Fruit fly (Drosophila melanogaster) whole organism, embryonic: ENCODE measurements around the gene sna.

Source experiments
- Adf1 ChIP-seq: fragments of 200-800 bp; sonication (Bioruptor generic); IDR thresholded peaks from 2 replicates; pipeline ENCODE4 v1.3.6; 2022; ENCODE audit warnings: missing biosample characterization, missing genetic modification characterization
- CG10321 ChIP-seq: fragments of 200-800 bp; sonication (Bioruptor generic); IDR thresholded peaks from 2 replicates; pipeline ENCODE4 v1.3.6; 2022; ENCODE audit warnings: missing biosample characterization, missing genetic modification characterization
- CG10366 ChIP-seq: fragments of 200-800 bp; sonication (Bioruptor generic); IDR thresholded peaks from 2 replicates; pipeline ENCODE4 v1.3.6; 2022; ENCODE audit warnings: missing biosample characterization, missing genetic modification characterization
- CG10431 ChIP-seq: fragments of 200-800 bp; sonication (Bioruptor generic); optimal IDR thresholded peaks from 3 replicates; lab custom pipeline; 2018; ENCODE audit warnings: missing biosample characterization, mild to moderate bottlenecking, missing genetic modification characterization
- CG11723 ChIP-seq: fragments of 200-800 bp; sonication (Bioruptor generic); optimal IDR thresholded peaks from 2 replicates; lab custom pipeline; 2017; ENCODE audit warnings: missing biosample characterization, mild to moderate bottlenecking, missing genetic modification characterization
- CG14014 ChIP-seq: fragments of 200-800 bp; sonication (Bioruptor generic); IDR thresholded peaks from 2 replicates; pipeline ENCODE4 v1.3.6; 2022; ENCODE audit warnings: missing biosample characterization, missing genetic modification characterization
- CG1529 ChIP-seq: fragments of 200-800 bp; sonication (Bioruptor generic); optimal IDR thresholded peaks from 3 replicates; lab custom pipeline; 2018; ENCODE audit warnings: missing biosample characterization, missing genetic modification characterization
- CG15479 ChIP-seq: fragments of 200-800 bp; sonication (Bioruptor generic); optimal IDR thresholded peaks from 3 replicates; lab custom pipeline; 2019; ENCODE audit warnings: missing biosample characterization, mild to moderate bottlenecking, missing genetic modification characterization, moderate library complexity
- CG18262 ChIP-seq: fragments of 200-800 bp; optimal IDR thresholded peaks from 3 replicates; lab custom pipeline; 2019; ENCODE audit warnings: missing biosample characterization, mild to moderate bottlenecking, missing genetic modification characterization, moderate library complexity
- CG32532 ChIP-seq: fragments of 200-800 bp; sonication (Bioruptor generic); IDR thresholded peaks from 2 replicates; pipeline ENCODE4 v1.3.6; 2022; ENCODE audit warnings: missing biosample characterization, missing genetic modification characterization
- CG33557 ChIP-seq: fragments of 200-800 bp; sonication (Bioruptor generic); optimal IDR thresholded peaks from 2 replicates; lab custom pipeline; 2019; ENCODE audit warnings: missing biosample characterization, mild to moderate bottlenecking, missing genetic modification characterization, moderate library complexity
- CG4424 ChIP-seq: fragments of 200-800 bp; sonication (Bioruptor generic); optimal IDR thresholded peaks from 3 replicates; lab custom pipeline; 2016; ENCODE audit warnings: missing biosample characterization, missing genetic modification characterization
- CG4820 ChIP-seq: fragments of 200-800 bp; sonication (Bioruptor generic); optimal IDR thresholded peaks from 3 replicates; lab custom pipeline; 2016; ENCODE audit warnings: missing biosample characterization, missing genetic modification characterization
- CG6689 ChIP-seq: fragments of 200-800 bp; sonication (Bioruptor generic); IDR thresholded peaks from 2 replicates; pipeline ENCODE4 v1.3.6; 2022; ENCODE audit warnings: missing biosample characterization, missing genetic modification characterization
- CG8281 ChIP-seq: fragments of 200-800 bp; sonication (Bioruptor generic); optimal IDR thresholded peaks from 2 replicates; lab custom pipeline; 2018; ENCODE audit warnings: missing biosample characterization, mild to moderate bottlenecking, missing genetic modification characterization, moderate library complexity
- CG8944 ChIP-seq: fragments of 200-800 bp; sonication (Bioruptor generic); optimal IDR thresholded peaks from 3 replicates; lab custom pipeline; 2016; ENCODE audit warnings: missing biosample characterization, missing genetic modification characterization
- CG9215 ChIP-seq: fragments of 200-800 bp; sonication (Bioruptor generic); IDR thresholded peaks from 2 replicates; pipeline ENCODE4 v1.3.6; 2022; ENCODE audit warnings: missing biosample characterization, missing genetic modification characterization
- CHES-1-like ChIP-seq: fragments of 200-800 bp; sonication (Bioruptor generic); optimal IDR thresholded peaks from 2 replicates; lab custom pipeline; 2016; ENCODE audit warnings: missing biosample characterization, missing genetic modification characterization
- ERR ChIP-seq: fragments of 200-800 bp; sonication (Bioruptor generic); optimal IDR thresholded peaks from 2 replicates; lab custom pipeline; 2016; ENCODE audit warnings: missing biosample characterization, missing genetic modification characterization
- HLH54F ChIP-seq: fragments of 200-800 bp; sonication (Bioruptor generic); optimal IDR thresholded peaks from 3 replicates; lab custom pipeline; 2016; ENCODE audit warnings: missing biosample characterization, missing genetic modification characterization
- HLHmδ ChIP-seq: fragments of 200-800 bp; sonication (Bioruptor generic); optimal IDR thresholded peaks from 2 replicates; lab custom pipeline; 2018; ENCODE audit warnings: missing biosample characterization, mild to moderate bottlenecking, missing genetic modification characterization, moderate library complexity
- HmgZ ChIP-seq: fragments of 200-800 bp; sonication (Bioruptor generic); optimal IDR thresholded peaks from 2 replicates; lab custom pipeline; 2018; ENCODE audit warnings: missing biosample characterization, mild to moderate bottlenecking, missing genetic modification characterization
- Hr51 ChIP-seq, 2 experiments: fragments of 200-800 bp; sonication (Bioruptor generic); optimal IDR thresholded peaks; 2 replicates in 1 of 2; 3 replicates in 1 of 2; lab custom pipeline; 2016 to 2018; ENCODE audit warnings: missing biosample characterization in 2 of 2, missing genetic modification characterization in 2 of 2, mild to moderate bottlenecking in 1 of 2, moderate library complexity in 1 of 2
- Lhr ChIP-seq: fragments of 200-800 bp; sonication (Bioruptor generic); optimal IDR thresholded peaks from 3 replicates; lab custom pipeline; 2017; ENCODE audit warnings: mild to moderate bottlenecking, missing biosample characterization, missing genetic modification reagents, missing genetic modification characterization
- Mes4 ChIP-seq: fragments of 200-800 bp; sonication (Bioruptor generic); optimal IDR thresholded peaks from 2 replicates; lab custom pipeline; 2016; ENCODE audit warnings: missing biosample characterization, missing genetic modification characterization
- NFAT ChIP-seq: fragments of 200-800 bp; sonication (Bioruptor generic); IDR thresholded peaks from 2 replicates; pipeline ENCODE4 v1.3.6; 2022; ENCODE audit warnings: missing biosample characterization, missing genetic modification characterization
- Ravus ChIP-seq: fragments of 200-800 bp; sonication (Bioruptor generic); IDR thresholded peaks from 2 replicates; pipeline ENCODE4 v1.3.6; 2022; ENCODE audit warnings: missing biosample characterization, missing genetic modification characterization
- Sin3A ChIP-seq: fragments of >200 bp; optimal IDR thresholded peaks from 2 replicates; lab custom pipeline; 2018
- Six4 ChIP-seq: fragments of 200-800 bp; sonication (Bioruptor generic); optimal IDR thresholded peaks from 2 replicates; lab custom pipeline; 2016; ENCODE audit warnings: missing biosample characterization, missing genetic modification characterization
- Ssrp ChIP-seq: fragments of 200-800 bp; sonication (Bioruptor generic); optimal IDR thresholded peaks from 2 replicates; lab custom pipeline; 2018; ENCODE audit warnings: missing biosample characterization, mild to moderate bottlenecking, missing genetic modification characterization, moderate library complexity
- ap ChIP-seq: fragments of 200-800 bp; sonication (Bioruptor generic); IDR thresholded peaks from 2 replicates; pipeline ENCODE4 v1.3.6; 2022; ENCODE audit warnings: missing biosample characterization, missing genetic modification characterization
- crc ChIP-seq: fragments of 200-800 bp; sonication (Bioruptor generic); optimal IDR thresholded peaks from 2 replicates; lab custom pipeline; 2016; ENCODE audit warnings: missing biosample characterization, missing genetic modification characterization
- dmrt11E ChIP-seq: fragments of 200-800 bp; sonication (Bioruptor generic); optimal IDR thresholded peaks from 3 replicates; lab custom pipeline; 2018; ENCODE audit warnings: missing biosample characterization, mild to moderate bottlenecking, missing genetic modification characterization, moderate library complexity
- ewg ChIP-seq: fragments of 200-800 bp; sonication (Bioruptor generic); optimal IDR thresholded peaks from 3 replicates; lab custom pipeline; 2017; ENCODE audit warnings: mild to moderate bottlenecking, missing biosample characterization, missing genetic modification reagents, missing genetic modification characterization
- fd64A ChIP-seq: fragments of 200-800 bp; sonication (Bioruptor generic); optimal IDR thresholded peaks from 3 replicates; lab custom pipeline; 2018; ENCODE audit warnings: missing biosample characterization, mild to moderate bottlenecking, missing genetic modification characterization
- gcm ChIP-seq: fragments of 200-800 bp; sonication (Bioruptor generic); optimal IDR thresholded peaks from 2 replicates; lab custom pipeline; 2019; ENCODE audit warnings: missing biosample characterization, mild to moderate bottlenecking, missing genetic modification characterization, moderate library complexity
- gem ChIP-seq: fragments of 200-800 bp; sonication (Bioruptor generic); optimal IDR thresholded peaks from 2 replicates; lab custom pipeline; 2019; ENCODE audit warnings: missing biosample characterization, mild to moderate bottlenecking, missing genetic modification characterization, moderate library complexity
- grn ChIP-seq: fragments of 200-800 bp; sonication (Bioruptor generic); optimal IDR thresholded peaks from 3 replicates; lab custom pipeline; 2017; ENCODE audit warnings: missing biosample characterization, missing genetic modification characterization
- gsb ChIP-seq: fragments of 200-800 bp; sonication (Bioruptor generic); IDR thresholded peaks from 2 replicates; pipeline ENCODE4 v1.3.6; 2022; ENCODE audit warnings: missing biosample characterization, missing genetic modification characterization
- gsb-n ChIP-seq: fragments of 200-800 bp; sonication (Bioruptor generic); optimal IDR thresholded peaks from 3 replicates; lab custom pipeline; 2018; ENCODE audit warnings: missing biosample characterization, mild to moderate bottlenecking, missing genetic modification characterization
- hb ChIP-seq: fragments of 200-800 bp; sonication (Bioruptor generic); IDR thresholded peaks from 3 replicates; pipeline ENCODE4 v1.3.6; 2022; ENCODE audit warnings: missing biosample characterization, missing genetic modification characterization; ENCODE audit not compliant: partially characterized antibody
- lab ChIP-seq: fragments of 200-800 bp; sonication (Bioruptor generic); optimal IDR thresholded peaks from 3 replicates; lab custom pipeline; 2017; ENCODE audit warnings: missing biosample characterization, missing genetic modification characterization, mild to moderate bottlenecking, moderate library complexity, missing genetic modification reagents
- lov ChIP-seq, 2 experiments: fragments of 200-800 bp in 1 of 2; fragments of >200 bp in 1 of 2; sonication (Bioruptor generic) in 1 of 2; IDR thresholded peaks in 1 of 2; optimal IDR thresholded peaks in 1 of 2; 2 replicates in 1 of 2; 3 replicates in 1 of 2; pipeline versions ENCODE4 v1.3.6 to Lab custom; 2017 to 2022; ENCODE audit warnings: missing biosample characterization in 1 of 2, missing genetic modification characterization in 1 of 2
- nmo ChIP-seq: fragments of 200-800 bp; sonication (Bioruptor generic); optimal IDR thresholded peaks from 2 replicates; lab custom pipeline; 2018; ENCODE audit warnings: missing biosample characterization, mild to moderate bottlenecking, missing genetic modification characterization, moderate library complexity
- org-1 ChIP-seq: fragments of 200-800 bp; sonication (Bioruptor generic); optimal IDR thresholded peaks from 2 replicates; lab custom pipeline; 2017; ENCODE audit warnings: missing biosample characterization, missing genetic modification characterization
- prd ChIP-seq, 3 experiments: fragments of >200 bp in 2 of 3; fragments of 200-800 bp in 1 of 3; sonication (Bioruptor generic) in 1 of 3; optimal IDR thresholded peaks in 2 of 3; IDR thresholded peaks in 1 of 3; 2 replicates in 2 of 3; 3 replicates in 1 of 3; pipeline versions ENCODE4 v1.3.6 to Lab custom; 2017 to 2022; ENCODE audit warnings: missing biosample characterization in 1 of 3, missing genetic modification characterization in 1 of 3
- pros ChIP-seq: fragments of 200-800 bp; sonication (Bioruptor generic); optimal IDR thresholded peaks from 3 replicates; lab custom pipeline; 2019; ENCODE audit warnings: missing biosample characterization, mild to moderate bottlenecking, missing genetic modification characterization, moderate library complexity
- ranshi ChIP-seq: fragments of 200-800 bp; sonication (Bioruptor generic); IDR thresholded peaks from 2 replicates; pipeline ENCODE4 v1.3.6; 2022; ENCODE audit warnings: missing biosample characterization, missing genetic modification characterization
- sob ChIP-seq: fragments of 200-800 bp; sonication (Bioruptor generic); IDR thresholded peaks from 2 replicates; pipeline ENCODE4 v1.3.6; 2022; ENCODE audit warnings: missing biosample characterization, missing genetic modification characterization
- unc-4 ChIP-seq: fragments of 200-800 bp; sonication (Bioruptor generic); IDR thresholded peaks from 2 replicates; pipeline ENCODE4 v1.3.6; 2022; ENCODE audit warnings: missing biosample characterization, missing genetic modification characterization; ENCODE audit not compliant: partially characterized antibody

sna gene

DNA sequence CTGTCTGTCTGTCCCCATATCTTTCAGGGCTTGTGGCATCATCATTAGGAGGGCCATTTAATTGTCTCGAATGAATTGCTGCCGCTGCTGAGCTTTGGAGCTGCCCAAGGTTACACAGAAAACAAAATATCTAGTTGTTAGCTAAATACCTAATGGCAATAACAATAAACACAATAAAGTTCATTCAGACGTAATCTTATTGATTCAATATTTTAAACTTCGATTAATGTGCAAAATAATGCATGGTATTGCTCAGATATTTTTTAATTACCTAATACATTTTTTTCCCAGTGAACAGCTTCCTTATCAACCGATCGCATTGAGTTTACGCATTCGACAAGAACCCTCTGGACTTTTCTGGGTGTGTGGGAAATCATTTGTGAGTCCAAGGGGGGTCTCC is 12.9 kb downstream of the sna start (continued):
- TF ChIP-seq org-1 (GFP tag; lab: Kevin White, UChicago) (no peak), Ssrp (tag; lab: Kevin White, UChicago) (peak; percentile 25), CG1529 (GFP tag; lab: Kevin White, UChicago) (no peak), ap (no peak), NFAT (GFP tag; lab: Robert Waterston, UW) (no peak), Adf1 (GFP tag; lab: Robert Waterston, UW) (no peak), Ravus (GFP tag; lab: Robert Waterston, UW) (no peak), CG18262 (tag; lab: Kevin White, UChicago) (peak; percentile 51), CG15479 (no peak), dmrt11E (tag; lab: Kevin White, UChicago) (peak; percentile 67), ERR (no peak), CG10431 (GFP tag; lab: Kevin White, UChicago) (no peak), CG11723 (GFP tag; lab: Kevin White, UChicago) (no peak), HmgZ (tag; lab: Kevin White, UChicago) (no peak), Hr51 (GFP tag; optimal IDR thresholded peaks at IDR 0.05; lab: Kevin White, UChicago) (no peak), pros (GFP tag; lab: Kevin White, UChicago) (no peak), CG14014 (GFP tag; lab: Robert Waterston, UW) (no peak), CG10366 (GFP tag; lab: Robert Waterston, UW) (no peak), CG6689 (GFP tag; lab: Robert Waterston, UW) (peak; percentile 34; the same call in 1 of the 2 replicates), Lhr (no peak), Sin3A (lab: Kevin White, UChicago) (no peak), CG10321 (GFP tag; lab: Robert Waterston, UW) (no peak), CG4424 (no peak), prd (optimal IDR thresholded peaks at IDR 0.05; lab: Kevin White, UChicago) (no peak), prd (GFP tag; IDR thresholded peaks at IDR 0.05; lab: Robert Waterston, UW) (peak; percentile 47; the same call in 2 of the 3 replicates), lab (GFP tag; lab: Kevin White, UChicago) (no peak), gsb-n (tag; lab: Kevin White, UChicago) (peak; percentile 11), gcm (GFP tag; lab: Kevin White, UChicago) (no peak), CG8944 (no peak), crc (GFP tag; lab: Kevin White, UChicago) (no peak), CG8281 (tag; lab: Kevin White, UChicago) (no peak), CHES-1-like (no peak), gsb (GFP tag; lab: Robert Waterston, UW) (no peak), Six4 (GFP tag; lab: Kevin White, UChicago) (no peak), CG32532 (GFP tag; lab: Robert Waterston, UW) (no peak), CG33557 (no peak), hb (GFP tag; lab: Robert Waterston, UW) (no peak), CG4820 (no peak), sob (GFP tag; lab: Robert Waterston, UW) (no peak; the same call in 1 of the 2 replicates), lov (optimal IDR thresholded peaks at IDR 0.05; lab: Kevin White, UChicago) (no peak), lov (GFP tag; IDR thresholded peaks at IDR 0.05; lab: Robert Waterston, UW) (no peak), HLH54F (GFP tag; lab: Kevin White, UChicago) (no peak), unc-4 (GFP tag; lab: Robert Waterston, UW) (no peak), grn (GFP tag; lab: Kevin White, UChicago) (peak; percentile 50), ranshi (GFP tag; lab: Robert Waterston, UW) (no peak), HLHmδ (GFP tag; lab: Kevin White, UChicago) (no peak), nmo (GFP tag; lab: Kevin White, UChicago) (peak; percentile 48), ewg (GFP tag; lab: Kevin White, UChicago) (no peak), Mes4 (GFP tag; lab: Kevin White, UChicago) (no peak), CG9215 (GFP tag; lab: Robert Waterston, UW) (no peak), gem (tag; lab: Kevin White, UChicago) (peak; percentile 56), fd64A (GFP tag; lab: Kevin White, UChicago) (no peak)
